Fruit fly (Drosophila melanogaster): ENCODE data around the gene CG18789.

Gene CG18789

DNA sequence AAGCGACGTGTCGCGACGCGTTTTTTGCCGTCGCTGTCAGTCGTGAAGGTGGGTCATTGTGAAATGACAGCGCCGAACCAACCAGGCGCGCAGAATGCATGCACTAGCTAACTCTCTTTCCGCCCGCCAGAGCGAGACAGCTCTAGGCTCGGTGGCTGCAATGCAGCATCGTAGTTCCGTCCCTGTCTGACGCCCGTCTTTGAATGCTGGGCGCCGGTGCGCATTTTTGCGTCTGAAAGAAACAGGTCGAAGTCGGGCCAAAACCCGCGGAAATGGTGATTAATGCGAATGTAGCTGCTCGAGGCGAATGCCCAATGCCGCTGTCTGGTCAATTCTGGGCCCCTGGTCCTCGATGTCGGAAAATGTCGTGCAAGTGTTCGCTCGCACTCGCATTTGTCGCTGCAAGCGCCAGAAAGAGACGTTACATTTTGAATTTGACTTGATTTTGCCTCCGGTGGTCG lies 12.1 kb upstream of the CG18789 start (continued):
- TF ChIP-seq CG15514 (GFP tag; optimal IDR thresholded peaks at IDR 0.05), result peak; percentile 75
- TF ChIP-seq slp2 (GFP tag; optimal IDR thresholded peaks at IDR 0.05), result no peak
- peak; percentile 84 for TF ChIP-seq CG11504 (tag; optimal IDR thresholded peaks at IDR 0.05)
- TF ChIP-seq pfk (GFP tag; optimal IDR thresholded peaks at IDR 0.05), result peak; percentile 76
- peak; percentile 2 for TF ChIP-seq tin (GFP tag; optimal IDR thresholded peaks at IDR 0.05)
- TF ChIP-seq CG31441 (GFP tag; IDR thresholded peaks at IDR 0.05), result no peak
- TF ChIP-seq CG6254 (GFP tag; optimal IDR thresholded peaks at IDR 0.05), result peak; percentile 92
- peak; percentile 94 for TF ChIP-seq cwo (GFP tag; optimal IDR thresholded peaks at IDR 0.05)
- TF ChIP-seq CG17912 (GFP tag; optimal IDR thresholded peaks at IDR 0.05), result peak; percentile 98
- TF ChIP-seq E2f2 (GFP tag; IDR thresholded peaks at IDR 0.05), result no peak
- TF ChIP-seq Fer3 (tag; optimal IDR thresholded peaks at IDR 0.05), result peak; percentile 24
- no peak for TF ChIP-seq luna (GFP tag; optimal IDR thresholded peaks at IDR 0.05)
- no peak for TF ChIP-seq crol (GFP tag; IDR thresholded peaks at IDR 0.05)
- TF ChIP-seq zen2 (GFP tag; IDR thresholded peaks at IDR 0.05; ENCODE audit: partially characterized antibody), result no peak
- TF ChIP-seq Myb (GFP tag; optimal IDR thresholded peaks at IDR 0.05), result peak; percentile 89
- no peak for TF ChIP-seq CG18011 (GFP tag; optimal IDR thresholded peaks at IDR 0.05)
- peak; percentile 28 for TF ChIP-seq pho (GFP tag; optimal IDR thresholded peaks at IDR 0.05)
- TF ChIP-seq CG10654 (GFP tag; optimal IDR thresholded peaks at IDR 0.05), result no peak
- TF ChIP-seq Mrtf (GFP tag; IDR thresholded peaks at IDR 0.05), result no peak
- peak; percentile 42 for TF ChIP-seq CG17359 (tag; optimal IDR thresholded peaks at IDR 0.05)
- peak; percentile 45 for TF ChIP-seq CHES-1-like (GFP tag; optimal IDR thresholded peaks at IDR 0.05)
- no peak for TF ChIP-seq Atf3 (GFP tag; optimal IDR thresholded peaks at IDR 0.05)
- TF ChIP-seq sc (optimal IDR thresholded peaks at IDR 0.05), result no peak
- TF ChIP-seq sc (GFP tag; optimal IDR thresholded peaks at IDR 0.05), result peak; percentile 17
- peak; percentile 99 for TF ChIP-seq CG1832 (GFP tag; optimal IDR thresholded peaks at IDR 0.05)
- no peak for TF ChIP-seq Lim3 (GFP tag; IDR thresholded peaks at IDR 0.05)
- TF ChIP-seq CG2202 (tag; optimal IDR thresholded peaks at IDR 0.05), result no peak
- no peak for TF ChIP-seq toy (GFP tag; IDR thresholded peaks at IDR 0.05)
- TF ChIP-seq Dbx (GFP tag; IDR thresholded peaks at IDR 0.05), result no peak
- TF ChIP-seq CG32767 (GFP tag; IDR thresholded peaks at IDR 0.05), result no peak
- no peak for TF ChIP-seq sisA (GFP tag; IDR thresholded peaks at IDR 0.05)
- TF ChIP-seq HLH4C (GFP tag; IDR thresholded peaks at IDR 0.05; ENCODE audit: partially characterized antibody), result no peak
- no peak for TF ChIP-seq HLH54F (GFP tag; optimal IDR thresholded peaks at IDR 0.05)
- peak; percentile 67 for TF ChIP-seq CG31365 (tag; optimal IDR thresholded peaks at IDR 0.05)
- TF ChIP-seq sens-2 (GFP tag; IDR thresholded peaks at IDR 0.05), result no peak
- TF ChIP-seq CG18262 (tag; optimal IDR thresholded peaks at IDR 0.05), result peak; percentile 90
- TF ChIP-seq CG3281 (GFP tag; optimal IDR thresholded peaks at IDR 0.05), result peak; percentile 63
- TF ChIP-seq CG4707 (GFP tag; optimal IDR thresholded peaks at IDR 0.05), result peak; percentile 82
- no peak for TF ChIP-seq Bgb (GFP tag; IDR thresholded peaks at IDR 0.05; ENCODE audit: partially characterized antibody)
- TF ChIP-seq Doc2 (GFP tag; IDR thresholded peaks at IDR 0.05), result no peak
- TF ChIP-seq zen (tag; optimal IDR thresholded peaks at IDR 0.05), result peak; percentile 88
- TF ChIP-seq ham (GFP tag; IDR thresholded peaks at IDR 0.05), result no peak
- TF ChIP-seq CG14965 (GFP tag; optimal IDR thresholded peaks at IDR 0.05; ENCODE audit: borderline replicate concordance), result no peak
- TF ChIP-seq seq (GFP tag; IDR thresholded peaks at IDR 0.05), result no peak
- TF ChIP-seq CkIIα-i1 (GFP tag; IDR thresholded peaks at IDR 0.05), result no peak
- no peak for TF ChIP-seq bowl (GFP tag; IDR thresholded peaks at IDR 0.05)
- TF ChIP-seq Hmr (GFP tag; optimal IDR thresholded peaks at IDR 0.05), result peak; percentile 94
- no peak for TF ChIP-seq CG4730 (GFP tag; IDR thresholded peaks at IDR 0.05)
- TF ChIP-seq lab (GFP tag; optimal IDR thresholded peaks at IDR 0.05), result peak; percentile 83
- peak; percentile 11 for TF ChIP-seq CG15696 (tag; optimal IDR thresholded peaks at IDR 0.05)
- TF ChIP-seq CG7839 (tag; optimal IDR thresholded peaks at IDR 0.05), result peak; percentile 59
